Fruit fly (Drosophila melanogaster) whole organism, embryonic: ENCODE results near the gene Nf1.

Experiments used
- C15 ChIP-seq: fragments of 200-800 bp; sonication (Bioruptor generic); IDR thresholded peaks from 3 replicates; pipeline ENCODE4 v1.3.6; 2022; ENCODE audit warnings: missing biosample characterization, missing genetic modification characterization
- CG10209 ChIP-seq: fragments of 200-800 bp; sonication (Bioruptor generic); optimal IDR thresholded peaks from 3 replicates; lab custom pipeline; 2017; ENCODE audit warnings: missing biosample characterization, mild to moderate bottlenecking, missing genetic modification characterization, missing genetic modification reagents
- CG10267 ChIP-seq: fragments of 200-800 bp; sonication (Bioruptor generic); optimal IDR thresholded peaks from 2 replicates; lab custom pipeline; 2018; ENCODE audit warnings: missing biosample characterization, mild to moderate bottlenecking, missing genetic modification characterization, moderate library complexity
- CG10321 ChIP-seq: fragments of 200-800 bp; sonication (Bioruptor generic); IDR thresholded peaks from 2 replicates; pipeline ENCODE4 v1.3.6; 2022; ENCODE audit warnings: missing biosample characterization, missing genetic modification characterization
- CG10543 ChIP-seq: fragments of 200-800 bp; sonication (Bioruptor generic); optimal IDR thresholded peaks from 3 replicates; lab custom pipeline; 2017; ENCODE audit warnings: missing biosample characterization, mild to moderate bottlenecking, missing genetic modification characterization, moderate library complexity
- CG10565 ChIP-seq: fragments of 200-800 bp; sonication (Bioruptor generic); optimal IDR thresholded peaks from 3 replicates; lab custom pipeline; 2016; ENCODE audit warnings: missing biosample characterization, mild to moderate bottlenecking, missing genetic modification characterization
- CG10654 ChIP-seq: fragments of 200-800 bp; sonication (Bioruptor generic); optimal IDR thresholded peaks from 2 replicates; lab custom pipeline; 2016; ENCODE audit warnings: missing biosample characterization, missing genetic modification characterization
- CG11695 ChIP-seq: fragments of 200-800 bp; sonication (Bioruptor generic); IDR thresholded peaks from 3 replicates; pipeline ENCODE4 v1.3.6; 2022; ENCODE audit warnings: missing biosample characterization, missing genetic modification characterization
- CG12155 ChIP-seq: fragments of 200-800 bp; sonication (Bioruptor generic); optimal IDR thresholded peaks from 3 replicates; lab custom pipeline; 2016; ENCODE audit warnings: missing biosample characterization, missing genetic modification characterization
- CG12299 ChIP-seq: fragments of 200-800 bp; sonication (Bioruptor generic); optimal IDR thresholded peaks from 2 replicates; lab custom pipeline; 2018; ENCODE audit warnings: missing biosample characterization, mild to moderate bottlenecking, missing genetic modification characterization
- CG12391 ChIP-seq: fragments of 200-800 bp; sonication (Bioruptor generic); optimal IDR thresholded peaks from 3 replicates; lab custom pipeline; 2018; ENCODE audit warnings: missing biosample characterization, mild to moderate bottlenecking, missing genetic modification characterization, moderate library complexity
- CG12744 ChIP-seq: fragments of 200-800 bp; sonication (Bioruptor generic); optimal IDR thresholded peaks from 2 replicates; lab custom pipeline; 2016; ENCODE audit warnings: missing biosample characterization, missing genetic modification characterization
- CG13296 ChIP-seq: fragments of 200-800 bp; sonication (Bioruptor generic); optimal IDR thresholded peaks from 3 replicates; lab custom pipeline; 2018; ENCODE audit warnings: missing biosample characterization, mild to moderate bottlenecking, missing genetic modification characterization
- CG1647 ChIP-seq: fragments of 200-800 bp; sonication (Bioruptor generic); optimal IDR thresholded peaks from 3 replicates; lab custom pipeline; 2016; ENCODE audit warnings: missing biosample characterization, missing genetic modification characterization
- CG16815 ChIP-seq: fragments of 200-800 bp; sonication (Bioruptor generic); optimal IDR thresholded peaks from 3 replicates; lab custom pipeline; 2017; ENCODE audit warnings: missing biosample characterization, mild to moderate bottlenecking, missing genetic modification characterization
- CG18599 ChIP-seq: fragments of 200-800 bp; sonication (Bioruptor generic); optimal IDR thresholded peaks from 3 replicates; lab custom pipeline; 2017; ENCODE audit warnings: missing biosample characterization, missing genetic modification characterization, mild to moderate bottlenecking, moderate library complexity, missing genetic modification reagents
- CG2712 ChIP-seq: fragments of 200-800 bp; optimal IDR thresholded peaks from 3 replicates; lab custom pipeline; 2019; ENCODE audit warnings: missing biosample characterization, mild to moderate bottlenecking, missing genetic modification characterization, moderate library complexity
- CG31365 ChIP-seq: fragments of 200-800 bp; sonication (Bioruptor generic); optimal IDR thresholded peaks from 2 replicates; lab custom pipeline; 2018; ENCODE audit warnings: missing biosample characterization, mild to moderate bottlenecking, missing genetic modification characterization
- CG31388 ChIP-seq: fragments of 200-800 bp; sonication (Bioruptor generic); optimal IDR thresholded peaks from 2 replicates; lab custom pipeline; 2016; ENCODE audit warnings: missing biosample characterization, missing genetic modification characterization
- CG4328 ChIP-seq: fragments of 200-800 bp; sonication (Bioruptor generic); optimal IDR thresholded peaks from 3 replicates; lab custom pipeline; 2017; ENCODE audit warnings: missing biosample characterization, missing genetic modification reagents, missing genetic modification characterization
- CG5953 ChIP-seq: fragments of 200-800 bp; sonication (Bioruptor generic); IDR thresholded peaks from 2 replicates; pipeline ENCODE4 v1.3.6; 2022; ENCODE audit warnings: missing biosample characterization, missing genetic modification characterization
- CG6254 ChIP-seq: fragments of 200-800 bp; sonication (Bioruptor generic); optimal IDR thresholded peaks from 3 replicates; lab custom pipeline; 2017; ENCODE audit warnings: mild to moderate bottlenecking, missing biosample characterization, missing genetic modification reagents, missing genetic modification characterization
- CG6813 ChIP-seq: fragments of 200-800 bp; sonication (Bioruptor generic); optimal IDR thresholded peaks from 2 replicates; lab custom pipeline; 2017; ENCODE audit warnings: missing biosample characterization, missing genetic modification characterization, mild to moderate bottlenecking, moderate library complexity, missing genetic modification reagents
- CG7987 ChIP-seq: fragments of 200-800 bp; sonication (Bioruptor generic); optimal IDR thresholded peaks from 2 replicates; lab custom pipeline; 2018; ENCODE audit warnings: missing biosample characterization, mild to moderate bottlenecking, missing genetic modification characterization, moderate library complexity
- CG8089 ChIP-seq: fragments of 200-800 bp; sonication (Bioruptor generic); optimal IDR thresholded peaks from 3 replicates; lab custom pipeline; 2016; ENCODE audit warnings: missing biosample characterization, missing genetic modification characterization
- CG8765 ChIP-seq: fragments of 200-800 bp; sonication (Bioruptor generic); IDR thresholded peaks from 2 replicates; pipeline ENCODE4 v1.3.6; 2022; ENCODE audit warnings: missing biosample characterization, missing genetic modification characterization
- Dip3 ChIP-seq: fragments of 200-800 bp; sonication (Bioruptor generic); optimal IDR thresholded peaks from 3 replicates; lab custom pipeline; 2016; ENCODE audit warnings: missing biosample characterization, missing genetic modification characterization
- ERR ChIP-seq: fragments of 200-800 bp; sonication (Bioruptor generic); optimal IDR thresholded peaks from 2 replicates; lab custom pipeline; 2016; ENCODE audit warnings: missing biosample characterization, missing genetic modification characterization
- HLH3B ChIP-seq: fragments of 200-800 bp; sonication (Bioruptor generic); IDR thresholded peaks from 2 replicates; pipeline ENCODE4 v1.3.6; 2022; ENCODE audit warnings: missing biosample characterization, missing genetic modification characterization
- Hmx ChIP-seq: fragments of 200-800 bp; sonication (Bioruptor generic); optimal IDR thresholded peaks from 2 replicates; lab custom pipeline; 2016; ENCODE audit warnings: missing biosample characterization, missing genetic modification characterization
- Lhr ChIP-seq: fragments of 200-800 bp; sonication (Bioruptor generic); optimal IDR thresholded peaks from 3 replicates; lab custom pipeline; 2017; ENCODE audit warnings: mild to moderate bottlenecking, missing biosample characterization, missing genetic modification reagents, missing genetic modification characterization
- Oli ChIP-seq: fragments of 200-800 bp; sonication (Bioruptor generic); optimal IDR thresholded peaks from 2 replicates; lab custom pipeline; 2018; ENCODE audit warnings: missing biosample characterization, mild to moderate bottlenecking, missing genetic modification characterization, moderate library complexity
- Poxn ChIP-seq: fragments of 200-800 bp; sonication (Bioruptor generic); IDR thresholded peaks from 2 replicates; pipeline ENCODE4 v1.3.6; 2022; ENCODE audit warnings: missing biosample characterization, missing genetic modification characterization
- Xbp1 ChIP-seq: fragments of 200-800 bp; sonication (Bioruptor generic); optimal IDR thresholded peaks from 3 replicates; lab custom pipeline; 2016; ENCODE audit warnings: missing biosample characterization, mild to moderate bottlenecking, missing genetic modification characterization
- br ChIP-seq: fragments of >200 bp; optimal IDR thresholded peaks from 2 replicates; lab custom pipeline; 2017
- da ChIP-seq: fragments of 200-800 bp; sonication (Bioruptor generic); optimal IDR thresholded peaks from 2 replicates; lab custom pipeline; 2016; ENCODE audit warnings: missing biosample characterization, missing genetic modification characterization
- danr ChIP-seq: fragments of 200-800 bp; sonication (Bioruptor generic); IDR thresholded peaks from 2 replicates; pipeline ENCODE4 v1.3.6; 2022; ENCODE audit warnings: missing biosample characterization, missing genetic modification characterization
- emc ChIP-seq: fragments of 200-800 bp; sonication (Bioruptor generic); optimal IDR thresholded peaks from 2 replicates; lab custom pipeline; 2016; ENCODE audit warnings: missing biosample characterization, missing genetic modification characterization
- fru ChIP-seq: fragments of >200 bp; optimal IDR thresholded peaks from 2 replicates; lab custom pipeline; 2017
- ftz-f1 ChIP-seq: fragments of 200-800 bp; sonication (Bioruptor generic); optimal IDR thresholded peaks from 2 replicates; lab custom pipeline; 2016; ENCODE audit warnings: missing biosample characterization, missing genetic modification characterization
- lbe ChIP-seq: fragments of 200-800 bp; sonication (Bioruptor generic); optimal IDR thresholded peaks from 2 replicates; lab custom pipeline; 2016; ENCODE audit warnings: missing biosample characterization, mild to moderate bottlenecking, missing genetic modification characterization
- nau ChIP-seq: fragments of 200-800 bp; sonication (Bioruptor generic); optimal IDR thresholded peaks from 3 replicates; lab custom pipeline; 2017; ENCODE audit warnings: missing biosample characterization, mild to moderate bottlenecking, missing genetic modification characterization, missing genetic modification reagents
- oc ChIP-seq: fragments of 200-800 bp; sonication (Bioruptor generic); optimal IDR thresholded peaks from 2 replicates; lab custom pipeline; 2018; ENCODE audit warnings: missing biosample characterization, mild to moderate bottlenecking, missing genetic modification characterization, moderate library complexity
- pros ChIP-seq: fragments of 200-800 bp; sonication (Bioruptor generic); optimal IDR thresholded peaks from 3 replicates; lab custom pipeline; 2019; ENCODE audit warnings: missing biosample characterization, mild to moderate bottlenecking, missing genetic modification characterization, moderate library complexity
- pzg ChIP-seq: fragments of 200-800 bp; sonication (Bioruptor generic); optimal IDR thresholded peaks from 3 replicates; lab custom pipeline; 2018; ENCODE audit warnings: missing biosample characterization, mild to moderate bottlenecking, missing genetic modification characterization, moderate library complexity
- slp2 ChIP-seq: fragments of 200-800 bp; sonication (Bioruptor generic); optimal IDR thresholded peaks from 2 replicates; lab custom pipeline; 2016; ENCODE audit warnings: missing biosample characterization, missing genetic modification characterization
- tll ChIP-seq, 2 experiments: fragments of 200-800 bp in 1 of 2; fragments of >200 bp in 1 of 2; sonication (Bioruptor generic) in 1 of 2; optimal IDR thresholded peaks; 2 replicates each; lab custom pipeline; 2017 to 2019; ENCODE audit warnings: missing biosample characterization in 2 of 2, missing genetic modification characterization in 2 of 2, mild to moderate bottlenecking in 1 of 2, moderate library complexity in 1 of 2
- unc-4 ChIP-seq: fragments of 200-800 bp; sonication (Bioruptor generic); IDR thresholded peaks from 2 replicates; pipeline ENCODE4 v1.3.6; 2022; ENCODE audit warnings: missing biosample characterization, missing genetic modification characterization; ENCODE audit not compliant: partially characterized antibody
- zen2 ChIP-seq: fragments of 200-800 bp; sonication (Bioruptor generic); IDR thresholded peaks from 3 replicates; pipeline ENCODE4 v1.3.6; 2022; ENCODE audit warnings: missing biosample characterization, missing genetic modification characterization; ENCODE audit not compliant: partially characterized antibody

Gene Nf1

DNA sequence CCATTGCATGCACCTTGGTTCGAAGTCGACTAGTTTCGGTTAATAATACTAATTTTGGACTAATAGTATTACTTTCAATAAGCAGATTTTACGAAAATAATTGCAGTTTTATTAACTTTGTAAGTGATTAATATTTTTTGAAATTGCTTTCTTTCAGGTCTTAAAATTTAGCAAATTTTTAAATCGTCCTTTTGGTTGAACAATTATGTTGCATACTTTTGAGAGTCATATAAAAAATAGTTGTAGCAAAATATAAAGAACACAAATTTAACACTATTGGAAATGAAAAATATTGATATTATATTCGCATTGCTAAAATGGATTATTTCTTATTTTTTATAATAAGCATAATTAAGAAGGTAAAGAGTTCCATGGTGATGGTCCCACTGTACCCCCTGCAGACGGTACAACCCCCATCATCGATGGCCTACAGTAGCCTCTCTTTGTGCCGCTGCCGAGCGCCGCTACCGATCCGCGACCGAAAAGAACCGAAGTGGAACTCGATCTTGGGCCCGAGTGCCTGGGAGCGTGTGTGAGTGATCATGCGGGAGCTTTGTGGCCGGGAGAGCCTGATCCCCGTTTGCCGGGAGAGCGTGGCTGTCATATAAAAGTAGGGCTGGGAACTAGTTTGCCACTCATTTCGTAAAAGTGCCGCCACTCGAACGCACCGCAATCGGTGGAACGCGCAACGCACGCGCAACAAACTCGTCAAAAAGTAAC lies 38.5 kb downstream of the Nf1 start (continued):
- TF ChIP-seq CG8089 (GFP tag; lab: Kevin White, UChicago) (peak; percentile 58), Xbp1 (GFP tag; lab: Kevin White, UChicago) (peak; percentile 95), emc (GFP tag; lab: Kevin White, UChicago) (peak; percentile 47), CG10209 (peak; percentile 97), CG12744 (GFP tag; lab: Kevin White, UChicago) (peak; percentile 86), ERR (no peak), CG12155 (GFP tag; lab: Kevin White, UChicago) (peak; percentile 90), CG5953 (0 out of 2 replicates have a peak, but pooled peaks have one; percentile 46), Lhr (GFP tag; lab: Kevin White, UChicago) (peak; percentile 81), fru (lab: Kevin White, UChicago) (no peak), slp2 (GFP tag; lab: Kevin White, UChicago) (peak; percentile 75), zen2 (GFP tag; lab: Robert Waterston, UW) (no peak), Hmx (GFP tag; lab: Kevin White, UChicago) (peak; percentile 87), HLH3B (GFP tag; lab: Robert Waterston, UW) (peak; percentile 76), CG10654 (GFP tag; lab: Kevin White, UChicago) (peak; percentile 86), CG10543 (peak; percentile 75), CG4328 (GFP tag; lab: Kevin White, UChicago) (peak; percentile 92), danr (GFP tag; lab: Robert Waterston, UW) (peak; percentile 83), Oli (peak; percentile 97), C15 (GFP tag; lab: Robert Waterston, UW) (0 out of 3 replicates have a peak, but pooled peaks have one; percentile 47), CG10321 (GFP tag; lab: Robert Waterston, UW) (peak; percentile 56), CG13296 (GFP tag; lab: Kevin White, UChicago) (peak; percentile 88), ftz-f1 (GFP tag; lab: Kevin White, UChicago) (no peak), CG8765 (GFP tag; lab: Robert Waterston, UW) (no peak; the same call in none of the 2 replicates), CG11695 (GFP tag; lab: Robert Waterston, UW) (peak; percentile 91), CG2712 (tag; lab: Kevin White, UChicago) (peak; percentile 97), nau (GFP tag; lab: Kevin White, UChicago) (peak; percentile 92), CG10267 (tag; lab: Kevin White, UChicago) (peak; percentile 93), CG12299 (peak; percentile 70), unc-4 (GFP tag; lab: Robert Waterston, UW) (no peak), lbe (GFP tag; lab: Kevin White, UChicago) (peak; percentile 72), tll (GFP tag; optimal IDR thresholded peaks at IDR 0.05; lab: Kevin White, UChicago) (peak in 1 of 2 experiments; percentile 10), Poxn (GFP tag; lab: Robert Waterston, UW) (peak; percentile 55), CG1647 (GFP tag; lab: Kevin White, UChicago) (peak; percentile 59), CG6813 (peak; percentile 80), CG7987 (peak; percentile 74), da (GFP tag; lab: Kevin White, UChicago) (peak; percentile 87), CG18599 (GFP tag; lab: Kevin White, UChicago) (peak; percentile 90), CG16815 (GFP tag; lab: Kevin White, UChicago) (peak; percentile 99), CG10565 (GFP tag; lab: Kevin White, UChicago) (peak; percentile 53), oc (tag; lab: Kevin White, UChicago) (peak; percentile 69), CG31388 (GFP tag; lab: Kevin White, UChicago) (peak; percentile 90), pzg (no peak), br (lab: Kevin White, UChicago) (no peak), CG12391 (tag; lab: Kevin White, UChicago) (peak; percentile 98), CG31365 (tag; lab: Kevin White, UChicago) (no peak), pros (GFP tag; lab: Kevin White, UChicago) (peak; percentile 74), CG6254 (GFP tag; lab: Kevin White, UChicago) (peak; percentile 91), Dip3 (GFP tag; lab: Kevin White, UChicago) (peak; percentile 54)
